Fruit fly (Drosophila melanogaster) Kc167 (cell line): ENCODE data around the gene CG13051.

Experiments
- Myc ChIP-seq: fragments of >200 bp; optimal IDR thresholded peaks from 2 replicates; lab custom pipeline; 2017; ENCODE audit warnings: missing external identifiers
- Sin3A ChIP-seq: fragments of >200 bp; optimal IDR thresholded peaks from 2 replicates; lab custom pipeline; 2018; ENCODE audit warnings: missing external identifiers
- h ChIP-seq: fragments of >200 bp; optimal IDR thresholded peaks from 3 replicates; lab custom pipeline; 2018; ENCODE audit warnings: missing external identifiers
- insv ChIP-seq: fragments of >200 bp; optimal IDR thresholded peaks from 3 replicates; lab custom pipeline; 2018; ENCODE audit warnings: missing external identifiers
- psq ChIP-seq: fragments of >200 bp; optimal IDR thresholded peaks from 2 replicates; lab custom pipeline; 2017; ENCODE audit warnings: missing external identifiers
- ttk ChIP-seq: sonication (Bioruptor generic); optimal IDR thresholded peaks from 2 replicates; lab custom pipeline; 2017; ENCODE audit warnings: missing external identifiers

Gene CG13051

DNA sequence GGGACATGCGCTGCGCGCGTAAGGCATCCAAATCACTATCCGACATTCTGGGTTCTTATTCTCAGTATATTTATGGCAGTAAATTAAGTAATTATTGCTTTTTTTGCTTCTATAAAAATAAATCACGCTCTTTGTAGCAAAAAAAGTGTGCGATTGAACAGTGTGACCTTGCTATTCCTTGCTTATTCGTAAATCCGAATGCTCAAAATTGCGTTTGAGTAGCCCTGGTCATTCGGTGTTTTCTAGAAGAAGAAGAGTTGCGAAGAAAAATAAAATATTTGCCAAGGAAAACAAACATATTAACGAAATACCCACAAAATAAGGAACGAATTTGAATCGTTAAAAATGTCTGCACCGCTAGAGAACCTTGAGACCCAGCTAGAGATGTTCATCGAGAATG lies 33.0 kb downstream of the CG13051 start, which contains the start of the genes PDCD-5 and MED10:
Gene PDCD-5 (minus strand): TSS at position 182 of the 400 bp plus-strand sequence.
Gene MED10 (plus strand): TSS at position 228 of the 400 bp plus-strand sequence.
- no peak for TF ChIP-seq h (lab: Kevin White, UChicago)
- TF ChIP-seq Sin3A (lab: Kevin White, UChicago), result no peak
- TF ChIP-seq Myc (lab: Kevin White, UChicago), result no peak
- TF ChIP-seq insv (lab: Kevin White, UChicago), result no peak
- TF ChIP-seq psq (lab: Kevin White, UChicago), result no peak
- TF ChIP-seq ttk, result no peak

DNA sequence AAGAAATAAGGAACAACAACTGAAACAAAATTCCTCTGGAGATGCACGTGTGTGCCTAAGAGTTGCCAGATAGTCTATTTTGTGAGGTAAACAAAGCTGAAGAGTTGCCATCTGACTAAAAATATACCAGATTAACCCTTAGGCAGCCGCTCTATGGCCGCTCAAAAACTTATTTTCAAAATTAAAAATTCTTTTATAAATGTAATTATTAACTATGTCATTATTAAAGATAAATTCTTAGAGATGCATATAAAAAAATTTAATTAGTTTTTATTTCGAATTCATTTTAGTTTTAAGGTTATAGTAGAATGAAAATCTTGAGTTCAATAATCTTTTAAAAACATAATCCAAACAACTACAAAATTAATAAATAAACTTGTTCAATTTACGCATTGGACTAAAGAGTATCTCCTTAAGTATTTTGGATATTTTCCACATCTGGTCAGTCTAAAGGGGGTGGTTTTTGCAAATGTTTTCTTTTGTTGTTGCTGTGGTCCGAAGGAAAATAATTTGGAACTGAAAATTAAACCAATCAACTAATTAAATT lies 36.2 kb downstream of the CG13051 start, which contains the start of gene Tmx3:
Gene Tmx3 (plus strand): TSS at position 442 of the 547 bp plus-strand sequence.
- TF ChIP-seq Sin3A (lab: Kevin White, UChicago), result no peak
- TF ChIP-seq insv (lab: Kevin White, UChicago), result no peak
- no peak for TF ChIP-seq ttk
- TF ChIP-seq Myc (lab: Kevin White, UChicago), result no peak
- no peak for TF ChIP-seq h (lab: Kevin White, UChicago)
- TF ChIP-seq psq (lab: Kevin White, UChicago), result no peak

- TF ChIP-seq ttk (no peak), psq (lab: Kevin White, UChicago) (no peak), insv (lab: Kevin White, UChicago) (no peak), h (lab: Kevin White, UChicago) (no peak)
Measured at dm6 chr3L:16225175-16225574, 39.7 kb downstream of the CG13051 start.

DNA sequence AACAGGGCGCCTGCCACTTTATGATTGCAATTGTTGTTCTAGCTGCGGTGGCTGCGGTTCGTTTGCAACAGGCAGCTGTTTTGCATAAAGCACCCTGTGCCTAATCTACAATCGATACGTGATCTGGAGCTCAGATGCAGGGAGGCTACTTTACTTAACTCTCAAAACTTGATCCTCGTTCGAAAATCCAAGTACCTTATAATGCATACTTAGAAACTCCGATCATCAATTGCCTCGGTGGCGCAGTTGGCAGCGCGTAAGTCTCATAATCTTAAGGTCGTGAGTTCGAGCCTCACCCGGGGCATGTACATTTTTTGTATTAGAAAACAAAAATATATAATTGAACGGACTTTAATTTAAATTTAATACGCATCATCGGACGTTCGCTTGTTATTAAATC lies 43.1 kb downstream of the CG13051 start:
- TF ChIP-seq Sin3A (lab: Kevin White, UChicago), result no peak
- no peak for TF ChIP-seq ttk
- no peak for TF ChIP-seq insv (lab: Kevin White, UChicago)
- TF ChIP-seq psq (lab: Kevin White, UChicago), result no peak
- no peak for TF ChIP-seq h (lab: Kevin White, UChicago)
- no peak for TF ChIP-seq Myc (lab: Kevin White, UChicago)

DNA sequence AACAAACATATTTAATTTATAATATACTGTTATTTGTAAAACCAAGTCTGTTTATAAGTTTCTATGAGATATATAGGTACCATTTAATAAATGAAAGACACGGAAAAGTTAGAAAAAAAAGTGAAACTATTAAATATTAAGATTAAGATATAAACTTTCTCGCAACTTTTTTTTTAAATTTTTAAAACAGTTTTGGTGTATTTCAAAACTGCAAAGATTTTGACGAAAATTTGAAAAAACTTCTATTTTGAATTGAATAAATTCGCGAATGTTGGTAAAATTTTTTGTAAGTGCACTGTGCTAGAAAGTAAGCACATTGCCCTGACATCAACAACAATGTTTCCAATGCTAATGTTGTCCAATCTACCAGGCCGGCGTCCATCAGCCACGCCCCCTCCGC lies 43.6 kb downstream of the CG13051 start:
- no peak for TF ChIP-seq h (lab: Kevin White, UChicago)
- TF ChIP-seq Myc (lab: Kevin White, UChicago), result no peak
- TF ChIP-seq ttk, result no peak
- no peak for TF ChIP-seq insv (lab: Kevin White, UChicago)
- no peak for TF ChIP-seq Sin3A (lab: Kevin White, UChicago)
- no peak for TF ChIP-seq psq (lab: Kevin White, UChicago)

DNA sequence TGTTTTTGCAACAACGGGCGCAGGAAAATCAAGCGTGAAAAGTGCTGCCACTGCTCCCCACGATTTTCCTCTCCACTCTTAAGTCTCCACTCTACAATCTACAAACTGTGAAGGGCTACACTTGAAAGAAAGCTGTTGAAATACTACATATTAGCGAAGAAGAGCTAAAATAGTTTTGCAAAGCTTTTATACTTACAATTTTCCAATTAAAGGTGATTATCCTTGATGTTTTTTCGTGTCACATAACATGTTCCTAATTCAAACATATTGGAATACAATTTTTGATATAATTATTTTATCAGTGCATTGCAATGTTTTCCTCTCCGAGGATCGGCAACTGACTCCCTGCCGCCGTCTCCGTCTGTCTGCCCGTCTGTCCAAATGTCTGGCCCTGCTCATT lies 47.0 kb downstream of the CG13051 start:
- TF ChIP-seq insv (lab: Kevin White, UChicago), result no peak
- TF ChIP-seq h (lab: Kevin White, UChicago), result no peak
- no peak for TF ChIP-seq psq (lab: Kevin White, UChicago)
- no peak for TF ChIP-seq ttk
- TF ChIP-seq Myc (lab: Kevin White, UChicago), result no peak

DNA sequence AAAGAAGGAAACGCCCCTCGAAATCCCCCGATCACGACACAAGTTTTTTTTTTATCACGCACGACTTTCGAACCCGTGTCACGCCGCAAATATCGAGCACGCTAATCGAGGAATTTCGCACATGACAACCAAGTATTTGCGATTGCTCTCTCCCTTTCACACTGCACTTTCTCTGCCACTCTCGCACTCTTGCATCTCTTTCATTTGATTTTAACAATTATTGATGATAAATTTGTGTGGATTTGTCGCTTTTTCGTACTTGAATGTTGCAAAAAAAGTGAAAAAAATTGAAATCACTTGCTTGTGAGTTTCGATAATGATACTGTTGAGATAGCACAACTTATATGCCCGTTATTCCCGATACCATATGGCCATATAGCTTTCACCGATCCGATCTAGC lies 47.7 kb downstream of the CG13051 start, which contains the start of gene CG13073:
Gene CG13073 (minus strand): TSS at position 101 of the 400 bp plus-strand sequence.
- TF ChIP-seq ttk, result no peak
- TF ChIP-seq Sin3A (lab: Kevin White, UChicago), result no peak
- TF ChIP-seq insv (lab: Kevin White, UChicago), result no peak
- no peak for TF ChIP-seq psq (lab: Kevin White, UChicago)
- no peak for TF ChIP-seq Myc (lab: Kevin White, UChicago)
- TF ChIP-seq h (lab: Kevin White, UChicago), result no peak

DNA sequence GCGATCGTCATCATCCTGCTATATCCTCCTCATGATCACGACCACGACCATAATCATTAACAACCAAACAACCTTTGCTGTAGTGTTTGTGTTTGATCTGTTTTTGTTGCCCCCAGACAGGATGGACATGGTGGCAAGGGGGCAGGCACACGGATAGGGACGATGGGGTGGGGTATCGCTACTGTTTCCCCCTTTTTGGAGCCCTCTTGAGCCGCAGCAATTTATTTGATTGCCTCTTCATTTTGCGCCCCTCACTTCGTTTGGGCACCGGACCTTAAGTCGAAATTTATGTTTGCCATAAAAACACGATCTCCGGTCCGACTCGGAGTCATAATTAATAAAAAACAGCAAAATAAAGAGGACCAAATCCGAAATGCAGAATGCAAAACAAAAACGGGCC lies 49.1 kb downstream of the CG13051 start:
- no peak for TF ChIP-seq psq (lab: Kevin White, UChicago)
- TF ChIP-seq ttk, result no peak
- TF ChIP-seq insv (lab: Kevin White, UChicago), result no peak
- no peak for TF ChIP-seq h (lab: Kevin White, UChicago)
- TF ChIP-seq Sin3A (lab: Kevin White, UChicago), result no peak
- TF ChIP-seq Myc (lab: Kevin White, UChicago), result no peak

- TF ChIP-seq Myc (lab: Kevin White, UChicago) (no peak), Sin3A (lab: Kevin White, UChicago) (no peak), h (lab: Kevin White, UChicago) (no peak), insv (lab: Kevin White, UChicago) (no peak), ttk (no peak), psq (lab: Kevin White, UChicago) (no peak)
Measured at dm6 chr3L:16215411-16215810, 49.5 kb downstream of the CG13051 start.
